Worm (Caenorhabditis elegans) whole organism, L4 larva: ENCODE results near the gene Y82E9BL.1.
A peak's percentile ranks its signal among the peaks of the same experiment; 100 is the strongest.

Experiments
- aha-1 ChIP-seq: fragments of 150-350 bp; peaks from one replicate; lab custom pipeline; 2014; ENCODE audit warnings: missing biosample characterization, missing genetic modification characterization
- arid-1 ChIP-seq: fragments of 200-800 bp; sonication (Bioruptor generic); conservative IDR thresholded peaks from 2 replicates; pipeline ENCODE4 v1.3.6; 2022; ENCODE audit warnings: missing genetic modification reagents, missing genetic modification characterization, missing compliant biosample characterization
- ces-1 ChIP-seq: fragments of 150-350 bp; sonication (generic microtip); optimal IDR thresholded peaks from 4 replicates; lab custom pipeline; 2014; ENCODE audit warnings: missing biosample characterization, missing genetic modification reagents, missing genetic modification characterization
- dmd-9 ChIP-seq: fragments of 200-800 bp; sonication (Bioruptor generic); IDR thresholded peaks from 2 replicates; pipeline ENCODE4 v1.3.6; 2022; ENCODE audit warnings: missing genetic modification reagents, missing genetic modification characterization, missing compliant biosample characterization
- egl-43 ChIP-seq: fragments of 200-800 bp; sonication (Bioruptor generic); IDR thresholded peaks from 2 replicates; pipeline ENCODE4 v1.3.6; 2022; ENCODE audit warnings: missing genetic modification reagents, missing genetic modification characterization, missing compliant biosample characterization
- lin-38 ChIP-seq: fragments of 200-800 bp; sonication (Bioruptor generic); IDR thresholded peaks from 2 replicates; pipeline ENCODE4 v1.3.6; 2022; ENCODE audit warnings: missing genetic modification reagents, missing genetic modification characterization, missing compliant biosample characterization
- mxl-2 ChIP-seq: fragments of 200-800 bp; sonication (Bioruptor generic); conservative IDR thresholded peaks from 2 replicates; pipeline ENCODE4 v1.3.6; 2022; ENCODE audit warnings: missing genetic modification reagents, missing genetic modification characterization, missing compliant biosample characterization
- nhr-102 ChIP-seq: sonication (generic microtip); optimal IDR thresholded peaks from 2 replicates; lab custom pipeline; 2016; ENCODE audit warnings: mild to moderate bottlenecking, missing genetic modification characterization, moderate library complexity, missing compliant biosample characterization
- unc-62 ChIP-seq, 3 experiments: fragments of 150-350 bp in 1 of 3; sonication (generic microtip); optimal IDR thresholded peaks in 2 of 3; peaks in 1 of 3; 1 replicate in 1 of 3; 2 replicates in 2 of 3; lab custom pipeline; 2014 to 2017; ENCODE audit warnings: missing biosample characterization in 3 of 3, missing genetic modification characterization in 3 of 3, missing genetic modification reagents in 3 of 3, missing genotype in 1 of 3
- vab-7 ChIP-seq: fragments of 200-800 bp; sonication (Bioruptor generic); IDR thresholded peaks from 2 replicates; pipeline ENCODE4 v1.3.6; 2022; ENCODE audit warnings: missing genetic modification reagents, missing genetic modification characterization, missing compliant biosample characterization

Gene Y82E9BL.1

ce11 chrIII:1308209-1308608 is 47.0 kb downstream of the Y82E9BL.1 start, which contains the start of gene fbxa-79 (continued):
- TF ChIP-seq arid-1 (GFP tag; lab: Robert Waterston, UW) (no peak), ces-1 (GFP tag; lab: Kevin White, UChicago) (no peak), vab-7 (GFP tag; lab: Robert Waterston, UW) (no peak)
- TF ChIP-seq, all 104 proteins: peak for 10

ce11 chrIII:1307333-1307732 is 47.9 kb downstream of the Y82E9BL.1 start:
- no peak for TF ChIP-seq mxl-2 (GFP tag; lab: Robert Waterston, UW)
- peak; percentile 23 for TF ChIP-seq aha-1 (tag; lab: Kevin White, UChicago)
- TF ChIP-seq lin-38: no peak
- TF ChIP-seq nhr-102 (tag; lab: Kevin White, UChicago): no peak
- no peak for TF ChIP-seq egl-43 (GFP tag; lab: Robert Waterston, UW)
- no peak for TF ChIP-seq dmd-9 (GFP tag; lab: Robert Waterston, UW)
- peak in 1 of 2 experiments; percentile 77 for TF ChIP-seq unc-62 (GFP tag; optimal IDR thresholded peaks at IDR 0.05 in 1 of 2; lab: Kevin White, UChicago)
- no peak for TF ChIP-seq unc-62 (tag; optimal IDR thresholded peaks at IDR 0.05; lab: Kevin White, UChicago)
- TF ChIP-seq, all 104 proteins: peak for 2
